Worm (Caenorhabditis elegans) whole organism, L4/young adult: ENCODE data around the gene mpst-4.

Source experiments
- W03F9.2 ChIP-seq: fragments of 150-350 bp; optimal IDR thresholded peaks from 2 replicates; lab custom pipeline; 2014; ENCODE audit warnings: missing biosample characterization, missing genetic modification characterization
- dao-5 ChIP-seq: sonication (generic microtip); optimal IDR thresholded peaks from 2 replicates; lab custom pipeline; 2016; ENCODE audit warnings: missing genotype, missing genetic modification characterization, moderate library complexity, missing compliant biosample characterization
- him-1 ChIP-seq: sonication (generic microtip); optimal IDR thresholded peaks from 2 replicates; lab custom pipeline; 2016; ENCODE audit warnings: missing genotype, missing genetic modification reagents, missing genetic modification characterization, missing compliant biosample characterization

ce11 chrII:4818780-4819179, 44.5 kb downstream of the mpst-4 start:
- no peak for TF ChIP-seq him-1 (tag; lab: Kevin White, UChicago)
- no peak for TF ChIP-seq W03F9.2
- no peak for TF ChIP-seq dao-5 (tag; lab: Kevin White, UChicago)
